Worm (Caenorhabditis elegans): Measurements from ENCODE around the gene ttr-36.
A peak's percentile ranks its signal among the peaks of the same experiment; 100 is the strongest.

The ttr-36 gene

ce11 chrX:6519473-6519872, 8.7 kb downstream of the ttr-36 start:
- TF ChIP-seq nhr-20 (tag; optimal IDR thresholded peaks at IDR 0.05) (peak; percentile 33), elt-2 (tag; optimal IDR thresholded peaks at IDR 0.05) (peak; percentile 8), blmp-1 (tag; optimal IDR thresholded peaks at IDR 0.05) (no peak), nhr-71 (tag; optimal IDR thresholded peaks at IDR 0.05) (peak; percentile 14)

- TF ChIP-seq dsc-1 (tag; optimal IDR thresholded peaks at IDR 0.05) (no peak), blmp-1 (tag; optimal IDR thresholded peaks at IDR 0.05) (peak; percentile 98)
Observed at ce11 chrX:6519946-6520345, 9.2 kb downstream of the ttr-36 start.

- no peak for TF ChIP-seq mab-9 (GFP tag; IDR thresholded peaks at IDR 0.05)
- peak; percentile 51 for TF ChIP-seq elt-2 (tag; optimal IDR thresholded peaks at IDR 0.05)
- no peak for TF ChIP-seq irx-1 (tag; optimal IDR thresholded peaks at IDR 0.05)
- TF ChIP-seq tlp-1 (tag; optimal IDR thresholded peaks at IDR 0.05): peak; percentile 26
Observed at ce11 chrX:6520644-6521043, 9.9 kb downstream of the ttr-36 start.

ce11 chrX:6522634-6523070, 11.9 kb downstream of the ttr-36 start:
- TF ChIP-seq elt-2 (tag; optimal IDR thresholded peaks at IDR 0.05) (peak; percentile 84), hpl-2 (GFP tag; optimal IDR thresholded peaks at IDR 0.05) (peak; percentile 44), unc-62 (GFP tag; optimal IDR thresholded peaks at IDR 0.05) (no peak), ceh-82 (tag; optimal IDR thresholded peaks at IDR 0.05) (no peak), efl-1 (optimal IDR thresholded peaks at IDR 0.05) (no peak), efl-1 (GFP tag; optimal IDR thresholded peaks at IDR 0.05 in 1 of 2) (peak in 1 of 2 experiments; percentile 30), fkh-10 (GFP tag; optimal IDR thresholded peaks at IDR 0.05) (no peak), nhr-71 (tag; optimal IDR thresholded peaks at IDR 0.05) (peak; percentile 26)

- no peak for TF ChIP-seq ama-1 (optimal IDR thresholded peaks at IDR 0.05)
- TF ChIP-seq unc-62 (GFP tag; optimal IDR thresholded peaks at IDR 0.05): no peak
- TF ChIP-seq sox-4 (tag; optimal IDR thresholded peaks at IDR 0.05): no peak
- no peak for TF ChIP-seq skn-1 (tag; optimal IDR thresholded peaks at IDR 0.05)
- no peak for TF ChIP-seq mep-1 (tag; optimal IDR thresholded peaks at IDR 0.05)
- no peak for TF ChIP-seq ceh-82 (tag; optimal IDR thresholded peaks at IDR 0.05)
- TF ChIP-seq xbp-1 (tag; optimal IDR thresholded peaks at IDR 0.05): no peak
- TF ChIP-seq ceh-8 (GFP tag; optimal IDR thresholded peaks at IDR 0.05): no peak
- no peak for TF ChIP-seq irx-1 (tag; optimal IDR thresholded peaks at IDR 0.05)
- no peak for TF ChIP-seq unc-98 (GFP tag; IDR thresholded peaks at IDR 0.05)
- TF ChIP-seq pqm-1 (tag; optimal IDR thresholded peaks at IDR 0.05): no peak
- no peak for TF ChIP-seq egl-13 (tag; optimal IDR thresholded peaks at IDR 0.05)
- no peak for TF ChIP-seq pax-3 (tag; optimal IDR thresholded peaks at IDR 0.05)
- TF ChIP-seq lir-3 (tag; optimal IDR thresholded peaks at IDR 0.05; ENCODE audit: poor library complexity): no peak
- no peak for TF ChIP-seq egl-27 (tag; optimal IDR thresholded peaks at IDR 0.05)
- TF ChIP-seq vab-15 (tag; optimal IDR thresholded peaks at IDR 0.05): no peak
- TF ChIP-seq elt-2 (tag; optimal IDR thresholded peaks at IDR 0.05): no peak
- no peak for TF ChIP-seq nhr-76 (tag; optimal IDR thresholded peaks at IDR 0.05)
- TF ChIP-seq efl-1 (optimal IDR thresholded peaks at IDR 0.05): no peak
- TF ChIP-seq efl-1 (GFP tag; optimal IDR thresholded peaks at IDR 0.05 in 1 of 2): no peak
Observed at ce11 chrX:6530046-6530445, 19.3 kb downstream of the ttr-36 start, which contains the start of gene ceh-60. TSS of gene ceh-60 (minus strand) at chrX:6530146.

- TF ChIP-seq fkh-4 (tag; optimal IDR thresholded peaks at IDR 0.05; ENCODE audit: borderline replicate concordance) (no peak), mdl-1 (tag; optimal IDR thresholded peaks at IDR 0.05) (no peak), skn-1 (tag; optimal IDR thresholded peaks at IDR 0.05) (no peak), nhr-90 (tag; optimal IDR thresholded peaks at IDR 0.05; ENCODE audit: poor library complexity) (no peak), sox-4 (tag; optimal IDR thresholded peaks at IDR 0.05) (no peak), snpc-4 (tag; optimal IDR thresholded peaks at IDR 0.05) (no peak), irx-1 (tag; optimal IDR thresholded peaks at IDR 0.05) (no peak), aly-2 (tag; optimal IDR thresholded peaks at IDR 0.05) (no peak), pqm-1 (tag; optimal IDR thresholded peaks at IDR 0.05) (no peak), tbx-2 (tag; optimal IDR thresholded peaks at IDR 0.05) (no peak), mep-1 (tag; optimal IDR thresholded peaks at IDR 0.05) (no peak), ceh-8 (GFP tag; optimal IDR thresholded peaks at IDR 0.05) (no peak), xbp-1 (tag; optimal IDR thresholded peaks at IDR 0.05) (no peak), efl-1 (optimal IDR thresholded peaks at IDR 0.05) (no peak), efl-1 (GFP tag; optimal IDR thresholded peaks at IDR 0.05 in 1 of 2) (no peak), tlp-1 (tag; optimal IDR thresholded peaks at IDR 0.05) (no peak), unc-62 (GFP tag; optimal IDR thresholded peaks at IDR 0.05) (no peak), C04F5.9 (tag; optimal IDR thresholded peaks at IDR 0.05) (no peak), C34B4.2 (tag; optimal IDR thresholded peaks at IDR 0.05) (no peak), isw-1 (GFP tag; IDR thresholded peaks at IDR 0.05) (no peak), nhr-20 (tag; optimal IDR thresholded peaks at IDR 0.05) (no peak)
Observed at ce11 chrX:6530591-6530990, 19.9 kb downstream of the ttr-36 start.
